Fruit fly (Drosophila melanogaster) whole organism, adult: Measurements from ENCODE around the gene Charon.

ENCODE experiments used
- CG11617 ChIP-seq: fragments of 200-800 bp; sonication (Bioruptor generic); optimal IDR thresholded peaks from 2 replicates; lab custom pipeline; 2017; ENCODE audit warnings: mild to moderate bottlenecking, missing biosample characterization, missing genetic modification reagents, missing genetic modification characterization
- CG12768 ChIP-seq: fragments of 200-800 bp; sonication (Bioruptor generic); optimal IDR thresholded peaks from 2 replicates; lab custom pipeline; 2017; ENCODE audit warnings: missing biosample characterization, missing genetic modification characterization, mild to moderate bottlenecking, moderate library complexity, missing genetic modification reagents
- CG14711 ChIP-seq: fragments of 200-800 bp; sonication (Bioruptor generic); optimal IDR thresholded peaks from 2 replicates; lab custom pipeline; 2018; ENCODE audit warnings: missing biosample characterization, mild to moderate bottlenecking, missing genetic modification characterization, moderate library complexity
- CG1620 ChIP-seq: fragments of 200-800 bp; sonication (Bioruptor generic); optimal IDR thresholded peaks from 2 replicates; lab custom pipeline; 2016; ENCODE audit warnings: missing biosample characterization, missing genetic modification characterization
- CG33017 ChIP-seq: fragments of 200-800 bp; sonication (Bioruptor generic); optimal IDR thresholded peaks from 2 replicates; lab custom pipeline; 2018; ENCODE audit warnings: missing biosample characterization, mild to moderate bottlenecking, missing genetic modification characterization, moderate library complexity
- CG5204 ChIP-seq: fragments of 200-800 bp; sonication (Bioruptor generic); optimal IDR thresholded peaks from 2 replicates; lab custom pipeline; 2016; ENCODE audit warnings: missing biosample characterization, missing genetic modification characterization
- CG7045 ChIP-seq: fragments of 200-800 bp; sonication (Bioruptor generic); optimal IDR thresholded peaks from 2 replicates; lab custom pipeline; 2017; ENCODE audit warnings: missing biosample characterization, mild to moderate bottlenecking, missing genetic modification characterization
- CG7101 ChIP-seq: fragments of 200-800 bp; sonication (Bioruptor generic); optimal IDR thresholded peaks from 2 replicates; lab custom pipeline; 2018; ENCODE audit warnings: missing biosample characterization, mild to moderate bottlenecking, missing genetic modification characterization, moderate library complexity
- Clk ChIP-seq: fragments of 200-800 bp; sonication (Bioruptor generic); optimal IDR thresholded peaks from 2 replicates; lab custom pipeline; 2017; ENCODE audit warnings: missing biosample characterization, missing genetic modification characterization
- Crg-1 ChIP-seq: fragments of 200-800 bp; sonication (Bioruptor generic); optimal IDR thresholded peaks from 2 replicates; lab custom pipeline; 2016; ENCODE audit warnings: missing biosample characterization, missing genetic modification characterization
- Hr96 ChIP-seq: fragments of 200-800 bp; sonication (Bioruptor generic); optimal IDR thresholded peaks from 2 replicates; lab custom pipeline; 2016; ENCODE audit warnings: missing biosample characterization, missing genetic modification characterization
- Mnt ChIP-seq: fragments of 200-800 bp; sonication (Bioruptor generic); optimal IDR thresholded peaks from 2 replicates; lab custom pipeline; 2016; ENCODE audit warnings: missing biosample characterization, mild to moderate bottlenecking, missing genetic modification characterization
- bab1 ChIP-seq: fragments of 200-800 bp; sonication (Bioruptor generic); optimal IDR thresholded peaks from 3 replicates; lab custom pipeline; 2019; ENCODE audit warnings: missing biosample characterization, mild to moderate bottlenecking, missing genetic modification characterization, moderate library complexity
- cic ChIP-seq: fragments of 200-800 bp; sonication (Bioruptor generic); optimal IDR thresholded peaks from 2 replicates; lab custom pipeline; 2017; ENCODE audit warnings: missing biosample characterization, mild to moderate bottlenecking, missing genetic modification characterization, moderate library complexity
- cnc ChIP-seq, 2 experiments: fragments of >200 bp; optimal IDR thresholded peaks; 2 replicates each; lab custom pipeline; 2017
- kay ChIP-seq: fragments of 200-800 bp; sonication (Bioruptor generic); peaks from one replicate; lab custom pipeline; 2016; ENCODE audit warnings: missing biosample characterization, missing genetic modification characterization, borderline replicate concordance
- ovo ChIP-seq: fragments of 200-800 bp; sonication (Bioruptor generic); optimal IDR thresholded peaks from 2 replicates; lab custom pipeline; 2016; ENCODE audit warnings: missing biosample characterization, missing genetic modification characterization
- pad ChIP-seq: fragments of 200-800 bp; sonication (Bioruptor generic); optimal IDR thresholded peaks from 3 replicates; lab custom pipeline; 2017; ENCODE audit warnings: missing biosample characterization, missing genetic modification characterization, mild to moderate bottlenecking, moderate library complexity, missing genetic modification reagents
- tj ChIP-seq: fragments of 200-800 bp; sonication (Bioruptor generic); optimal IDR thresholded peaks from 3 replicates; lab custom pipeline; 2017; ENCODE audit warnings: missing biosample characterization, mild to moderate bottlenecking, missing genetic modification characterization, moderate library complexity
- toe ChIP-seq: fragments of 200-800 bp; sonication (Bioruptor generic); optimal IDR thresholded peaks from 2 replicates; lab custom pipeline; 2016; ENCODE audit warnings: missing biosample characterization, missing genetic modification characterization

Gene Charon

dm6 chr2L:1166326-1166725, 6.3 kb downstream of the Charon start, which contains the start of gene CG14341:
Gene CG14341, plus strand, starts transcription at chr2L:1166506.
- TF ChIP-seq CG14711 (tag; lab: Kevin White, UChicago) = no peak
- TF ChIP-seq CG12768 (GFP tag; lab: Kevin White, UChicago) = no peak
- TF ChIP-seq Crg-1 = no peak
- TF ChIP-seq Mnt (GFP tag; lab: Kevin White, UChicago) = no peak
- TF ChIP-seq ovo = no peak
- no peak for TF ChIP-seq CG5204 (GFP tag; lab: Kevin White, UChicago)
- no peak for TF ChIP-seq CG1620 (GFP tag; lab: Kevin White, UChicago)
- no peak for TF ChIP-seq cic (GFP tag; lab: Kevin White, UChicago)
- no peak for TF ChIP-seq kay (GFP tag; lab: Kevin White, UChicago)
- TF ChIP-seq CG7101 (tag; lab: Kevin White, UChicago) = no peak
- no peak for TF ChIP-seq Clk
- no peak for TF ChIP-seq tj (GFP tag; lab: Kevin White, UChicago)
- no peak for TF ChIP-seq cnc (optimal IDR thresholded peaks at IDR 0.05; lab: Kevin White, UChicago)
- TF ChIP-seq toe (GFP tag; lab: Kevin White, UChicago) = no peak
- no peak for TF ChIP-seq pad (GFP tag; lab: Kevin White, UChicago)
- TF ChIP-seq CG33017 = no peak
- TF ChIP-seq Hr96 (GFP tag; lab: Kevin White, UChicago) = no peak
- TF ChIP-seq bab1 (GFP tag; lab: Kevin White, UChicago) = no peak
- no peak for TF ChIP-seq CG11617
- no peak for TF ChIP-seq CG7045 (GFP tag; lab: Kevin White, UChicago)

- TF ChIP-seq CG12768 (GFP tag; lab: Kevin White, UChicago) = no peak
- no peak for TF ChIP-seq Crg-1
- no peak for TF ChIP-seq cic (GFP tag; lab: Kevin White, UChicago)
- TF ChIP-seq Mnt (GFP tag; lab: Kevin White, UChicago) = no peak
- TF ChIP-seq Hr96 (GFP tag; lab: Kevin White, UChicago) = no peak
- TF ChIP-seq CG7101 (tag; lab: Kevin White, UChicago) = no peak
- no peak for TF ChIP-seq CG7045 (GFP tag; lab: Kevin White, UChicago)
- TF ChIP-seq bab1 (GFP tag; lab: Kevin White, UChicago) = peak; percentile 13
- TF ChIP-seq tj (GFP tag; lab: Kevin White, UChicago) = peak; percentile 88
- TF ChIP-seq ovo = peak; percentile 92
- TF ChIP-seq CG5204 (GFP tag; lab: Kevin White, UChicago) = no peak
- no peak for TF ChIP-seq cnc (optimal IDR thresholded peaks at IDR 0.05; lab: Kevin White, UChicago)
- no peak for TF ChIP-seq CG14711 (tag; lab: Kevin White, UChicago)
- no peak for TF ChIP-seq CG1620 (GFP tag; lab: Kevin White, UChicago)
- no peak for TF ChIP-seq toe (GFP tag; lab: Kevin White, UChicago)
Observed at dm6 chr2L:1164294-1164693, 8.3 kb downstream of the Charon start, which contains the start of gene IntS14. Gene IntS14, plus strand, starts transcription at chr2L:1164443.

dm6 chr2L:1163538-1164143, 9.0 kb downstream of the Charon start, which contains the start of gene CG5080:
Gene CG5080, minus strand, starts transcription at chr2L:1163886.
- TF ChIP-seq cnc (optimal IDR thresholded peaks at IDR 0.05; lab: Kevin White, UChicago) (no peak), Crg-1 (no peak), CG1620 (GFP tag; lab: Kevin White, UChicago) (no peak), Hr96 (GFP tag; lab: Kevin White, UChicago) (no peak), CG5204 (GFP tag; lab: Kevin White, UChicago) (no peak), Clk (no peak), CG7045 (GFP tag; lab: Kevin White, UChicago) (no peak), pad (GFP tag; lab: Kevin White, UChicago) (no peak), bab1 (GFP tag; lab: Kevin White, UChicago) (no peak)

- TF ChIP-seq pad (GFP tag; lab: Kevin White, UChicago) (no peak), CG11617 (no peak), CG5204 (GFP tag; lab: Kevin White, UChicago) (no peak), cic (GFP tag; lab: Kevin White, UChicago) (no peak)
Observed at dm6 chr2L:1158519-1159319, 13.9 kb downstream of the Charon start, which contains the start of gene Tango14. Gene Tango14, plus strand, starts transcription at chr2L:1158661.

dm6 chr2L:1157679-1158518, 14.7 kb downstream of the Charon start, which contains the start of gene capt:
Gene capt, minus strand, starts transcription at chr2L:1158262.
- TF ChIP-seq tj (GFP tag; lab: Kevin White, UChicago) (peak; percentile 75), CG12768 (GFP tag; lab: Kevin White, UChicago) (no peak), ovo (peak; percentile 87), pad (GFP tag; lab: Kevin White, UChicago) (peak; percentile 97), Clk (no peak), Mnt (GFP tag; lab: Kevin White, UChicago) (peak; percentile 75), CG5204 (GFP tag; lab: Kevin White, UChicago) (no peak), CG33017 (peak; percentile 21), cic (GFP tag; lab: Kevin White, UChicago) (peak; percentile 39), Crg-1 (no peak), CG11617 (no peak), CG7045 (GFP tag; lab: Kevin White, UChicago) (peak; percentile 20), kay (GFP tag; lab: Kevin White, UChicago) (no peak), toe (GFP tag; lab: Kevin White, UChicago) (no peak), cnc (optimal IDR thresholded peaks at IDR 0.05; lab: Kevin White, UChicago) (no peak), CG1620 (GFP tag; lab: Kevin White, UChicago) (peak; percentile 6), bab1 (GFP tag; lab: Kevin White, UChicago) (no peak), CG14711 (tag; lab: Kevin White, UChicago) (peak; percentile 19), CG7101 (tag; lab: Kevin White, UChicago) (peak; percentile 44), Hr96 (GFP tag; lab: Kevin White, UChicago) (peak; percentile 7)
